Worm (Caenorhabditis elegans) whole organism, L1 larva: ENCODE results near the gene C03B1.17.

Experiments
- C16A3.4 ChIP-seq: fragments of 150-350 bp; optimal IDR thresholded peaks from 2 replicates; lab custom pipeline; 2014; ENCODE audit warnings: missing biosample characterization, missing genetic modification characterization
- F16B12.6 ChIP-seq: fragments of 150-350 bp; optimal IDR thresholded peaks from 2 replicates; lab custom pipeline; 2014; ENCODE audit warnings: missing biosample characterization, missing genetic modification characterization
- Y116A8C.19 ChIP-seq: sonication (generic microtip); optimal IDR thresholded peaks from 2 replicates; lab custom pipeline; 2016; ENCODE audit warnings: missing compliant biosample characterization, missing genetic modification characterization, borderline replicate concordance
- aly-2 ChIP-seq: fragments of 150-350 bp; optimal IDR thresholded peaks from 2 replicates; lab custom pipeline; 2014; ENCODE audit warnings: missing biosample characterization, missing genetic modification characterization
- ama-1 ChIP-seq: fragments of 150-350 bp; optimal IDR thresholded peaks from 2 replicates; lab custom pipeline; 2014
- blmp-1 ChIP-seq: fragments of 150-350 bp; optimal IDR thresholded peaks from 2 replicates; lab custom pipeline; 2014; ENCODE audit warnings: missing biosample characterization, missing genetic modification characterization
- ceh-63 ChIP-seq: fragments of 200-800 bp; sonication (Bioruptor generic); optimal IDR thresholded peaks from 2 replicates; lab custom pipeline; 2018; ENCODE audit warnings: mild to moderate bottlenecking, missing genetic modification characterization, missing compliant biosample characterization
- ceh-8 ChIP-seq: fragments of 200-800 bp; sonication (Bioruptor generic); optimal IDR thresholded peaks from 2 replicates; lab custom pipeline; 2018; ENCODE audit warnings: mild to moderate bottlenecking, missing genetic modification characterization, moderate library complexity, missing compliant biosample characterization
- ces-1 ChIP-seq: fragments of 150-350 bp; optimal IDR thresholded peaks from 2 replicates; lab custom pipeline; 2014; ENCODE audit warnings: missing biosample characterization, missing genetic modification reagents, missing genetic modification characterization
- dsc-1 ChIP-seq: sonication (generic microtip); optimal IDR thresholded peaks from 2 replicates; lab custom pipeline; 2016; ENCODE audit warnings: mild to moderate bottlenecking, missing genetic modification characterization, missing compliant biosample characterization
- efl-3 ChIP-seq: fragments of 200-800 bp; sonication (Bioruptor generic); optimal IDR thresholded peaks from 2 replicates; lab custom pipeline; 2018; ENCODE audit warnings: mild to moderate bottlenecking, missing genetic modification characterization, missing compliant biosample characterization
- elt-2 ChIP-seq: sonication (generic microtip); optimal IDR thresholded peaks from 2 replicates; lab custom pipeline; 2016; ENCODE audit warnings: missing genetic modification characterization, mild to moderate bottlenecking, inconsistent platforms, missing compliant biosample characterization, missing genetic modification reagents
- elt-3 ChIP-seq, 6 experiments: fragments of 150-350 bp in 1 of 6; sonication (generic microtip); optimal IDR thresholded peaks; 2 replicates each; lab custom pipeline; 2017 to 2018; ENCODE audit warnings: missing biosample characterization in 6 of 6, missing genetic modification characterization in 6 of 6, inconsistent platforms in 1 of 6
- ets-5 ChIP-seq: fragments of 200-800 bp; sonication (Bioruptor generic); IDR thresholded peaks from 2 replicates; pipeline ENCODE4 v1.3.6; 2022; ENCODE audit warnings: missing genetic modification characterization, missing compliant biosample characterization
- fkh-4 ChIP-seq: sonication (generic microtip); optimal IDR thresholded peaks from 2 replicates; lab custom pipeline; 2016; ENCODE audit warnings: missing compliant biosample characterization, missing genetic modification characterization, borderline replicate concordance
- fos-1 ChIP-seq: fragments of 150-350 bp; optimal IDR thresholded peaks from 2 replicates; lab custom pipeline; 2014; ENCODE audit warnings: missing biosample characterization, missing genetic modification characterization
- hlh-17 ChIP-seq: fragments of 200-800 bp; sonication (Bioruptor generic); optimal IDR thresholded peaks from 2 replicates; lab custom pipeline; 2018; ENCODE audit warnings: missing genetic modification characterization, mild to moderate bottlenecking, missing compliant biosample characterization, moderate library complexity, borderline replicate concordance
- hlh-4 ChIP-seq: sonication (generic microtip); optimal IDR thresholded peaks from 2 replicates; lab custom pipeline; 2016; ENCODE audit warnings: mild to moderate bottlenecking, missing genetic modification characterization, missing compliant biosample characterization
- hpl-2 ChIP-seq: fragments of 150-350 bp; optimal IDR thresholded peaks from 2 replicates; lab custom pipeline; 2014; ENCODE audit warnings: missing biosample characterization, missing genetic modification reagents, missing genetic modification characterization
- irx-1 ChIP-seq: sonication (generic microtip); optimal IDR thresholded peaks from 2 replicates; lab custom pipeline; 2016; ENCODE audit warnings: missing genetic modification characterization, missing compliant biosample characterization
- jun-1 ChIP-seq: fragments of 150-350 bp; optimal IDR thresholded peaks from 2 replicates; lab custom pipeline; 2014; ENCODE audit warnings: missing biosample characterization, missing genetic modification reagents, missing genetic modification characterization
- lin-14 ChIP-seq: fragments of 200-800 bp; sonication (Bioruptor generic); optimal IDR thresholded peaks from 2 replicates; lab custom pipeline; 2018; ENCODE audit warnings: mild to moderate bottlenecking, missing genetic modification characterization, moderate library complexity, missing compliant biosample characterization
- lin-35 ChIP-seq, 2 experiments: fragments of 150-350 bp; optimal IDR thresholded peaks; 2 replicates each; lab custom pipeline; 2014; ENCODE audit warnings: missing biosample characterization in 2 of 2, missing genetic modification characterization in 2 of 2, missing genetic modification reagents in 2 of 2
- lir-3 ChIP-seq: sonication (generic microtip); optimal IDR thresholded peaks from 2 replicates; lab custom pipeline; 2016; ENCODE audit warnings: mild to moderate bottlenecking, missing genetic modification characterization, moderate library complexity, missing compliant biosample characterization; ENCODE audit not compliant: poor library complexity
- mab-9 ChIP-seq: fragments of 200-800 bp; sonication (Bioruptor generic); IDR thresholded peaks from 2 replicates; pipeline ENCODE4 v1.3.6; 2022; ENCODE audit warnings: missing genetic modification reagents, missing genetic modification characterization, missing compliant biosample characterization
- mdl-1 ChIP-seq, 2 experiments: fragments of 150-350 bp; optimal IDR thresholded peaks; 2 replicates each; lab custom pipeline; 2014 to 2017; ENCODE audit warnings: missing biosample characterization in 2 of 2, missing genetic modification characterization in 2 of 2, inconsistent platforms in 1 of 2
- mef-2 ChIP-seq: fragments of 150-350 bp; optimal IDR thresholded peaks from 2 replicates; lab custom pipeline; 2014; ENCODE audit warnings: missing biosample characterization, missing genetic modification characterization
- nhr-11 ChIP-seq: fragments of 150-350 bp; optimal IDR thresholded peaks from 2 replicates; lab custom pipeline; 2014; ENCODE audit warnings: missing biosample characterization, missing genetic modification characterization
- nhr-12 ChIP-seq: sonication (generic microtip); optimal IDR thresholded peaks from 2 replicates; lab custom pipeline; 2017; ENCODE audit warnings: missing biosample characterization, missing genetic modification characterization
- nhr-28 ChIP-seq: fragments of 150-350 bp; optimal IDR thresholded peaks from 2 replicates; lab custom pipeline; 2014; ENCODE audit warnings: missing biosample characterization, missing genetic modification characterization
- nhr-47 ChIP-seq: sonication (generic microtip); optimal IDR thresholded peaks from 2 replicates; lab custom pipeline; 2016; ENCODE audit warnings: mild to moderate bottlenecking, missing genetic modification characterization, moderate library complexity, missing compliant biosample characterization
- nhr-71 ChIP-seq: sonication (generic microtip); optimal IDR thresholded peaks from 2 replicates; lab custom pipeline; 2016; ENCODE audit warnings: mild to moderate bottlenecking, missing genetic modification characterization, moderate library complexity, missing compliant biosample characterization
- nhr-77 ChIP-seq: fragments of 150-350 bp; optimal IDR thresholded peaks from 2 replicates; lab custom pipeline; 2014; ENCODE audit warnings: missing biosample characterization, missing genetic modification characterization
- nhr-84 ChIP-seq: sonication (generic microtip); optimal IDR thresholded peaks from 2 replicates; lab custom pipeline; 2017; ENCODE audit warnings: missing biosample characterization, missing genetic modification characterization
- nhr-85 ChIP-seq: sonication (generic microtip); peaks from one replicate; lab custom pipeline; 2016; ENCODE audit warnings: missing genetic modification characterization, inconsistent platforms, missing compliant biosample characterization
- pax-3 ChIP-seq: fragments of 200-800 bp; sonication (Bioruptor generic); optimal IDR thresholded peaks from 2 replicates; lab custom pipeline; 2018; ENCODE audit warnings: mild to moderate bottlenecking, missing genetic modification characterization, moderate library complexity, missing compliant biosample characterization
- pqm-1 ChIP-seq: sonication (generic microtip); optimal IDR thresholded peaks from 3 replicates; lab custom pipeline; 2017; ENCODE audit warnings: missing biosample characterization, missing genetic modification characterization
- rnt-1 ChIP-seq: sonication (generic microtip); optimal IDR thresholded peaks from 2 replicates; lab custom pipeline; 2016; ENCODE audit warnings: mild to moderate bottlenecking, missing genetic modification characterization, moderate library complexity, missing compliant biosample characterization
- snpc-4 ChIP-seq: fragments of 150-350 bp; optimal IDR thresholded peaks from 2 replicates; lab custom pipeline; 2014; ENCODE audit warnings: missing biosample characterization, missing genetic modification characterization
- sox-4 ChIP-seq: sonication (generic microtip); optimal IDR thresholded peaks from 2 replicates; lab custom pipeline; 2016; ENCODE audit warnings: missing genetic modification characterization, missing compliant biosample characterization
- sptf-1 ChIP-seq: fragments of 150-350 bp; optimal IDR thresholded peaks from 2 replicates; lab custom pipeline; 2014; ENCODE audit warnings: missing biosample characterization, missing genetic modification characterization
- sup-37 ChIP-seq: fragments of 200-800 bp; sonication (Bioruptor generic); optimal IDR thresholded peaks from 2 replicates; lab custom pipeline; 2018; ENCODE audit warnings: mild to moderate bottlenecking, missing genetic modification characterization, missing compliant biosample characterization
- swsn-7 ChIP-seq: sonication (generic microtip); optimal IDR thresholded peaks from 2 replicates; lab custom pipeline; 2016; ENCODE audit warnings: missing genetic modification characterization, missing compliant biosample characterization
- tbx-2 ChIP-seq: sonication (generic microtip); optimal IDR thresholded peaks from 2 replicates; lab custom pipeline; 2016; ENCODE audit warnings: missing genetic modification characterization, missing compliant biosample characterization
- tlp-1 ChIP-seq: fragments of 150-350 bp; optimal IDR thresholded peaks from 2 replicates; lab custom pipeline; 2014; ENCODE audit warnings: missing biosample characterization, missing genetic modification characterization
- unc-130 ChIP-seq: fragments of 150-350 bp; optimal IDR thresholded peaks from 2 replicates; lab custom pipeline; 2017; ENCODE audit warnings: missing biosample characterization, missing genetic modification characterization, inconsistent platforms
- unc-30 ChIP-seq: sonication (generic microtip); optimal IDR thresholded peaks from 2 replicates; lab custom pipeline; 2017; ENCODE audit warnings: missing biosample characterization, missing genetic modification characterization
- unc-86 ChIP-seq: sonication (generic microtip); optimal IDR thresholded peaks from 2 replicates; lab custom pipeline; 2016; ENCODE audit warnings: missing genetic modification characterization, missing compliant biosample characterization
- vab-15 ChIP-seq: sonication (generic microtip); optimal IDR thresholded peaks from 2 replicates; lab custom pipeline; 2017; ENCODE audit warnings: missing genotype, mild to moderate bottlenecking, missing genetic modification characterization, missing compliant biosample characterization
- ztf-11 ChIP-seq, 2 experiments: sonication (generic microtip); optimal IDR thresholded peaks; 2 replicates each; lab custom pipeline; 2016 to 2017; ENCODE audit warnings: missing genetic modification characterization in 2 of 2, missing biosample characterization in 1 of 2, missing compliant biosample characterization in 1 of 2
- ztf-4 ChIP-seq: fragments of 150-350 bp; optimal IDR thresholded peaks from 2 replicates; lab custom pipeline; 2014; ENCODE audit warnings: missing biosample characterization, missing genetic modification characterization

The C03B1.17 gene

DNA sequence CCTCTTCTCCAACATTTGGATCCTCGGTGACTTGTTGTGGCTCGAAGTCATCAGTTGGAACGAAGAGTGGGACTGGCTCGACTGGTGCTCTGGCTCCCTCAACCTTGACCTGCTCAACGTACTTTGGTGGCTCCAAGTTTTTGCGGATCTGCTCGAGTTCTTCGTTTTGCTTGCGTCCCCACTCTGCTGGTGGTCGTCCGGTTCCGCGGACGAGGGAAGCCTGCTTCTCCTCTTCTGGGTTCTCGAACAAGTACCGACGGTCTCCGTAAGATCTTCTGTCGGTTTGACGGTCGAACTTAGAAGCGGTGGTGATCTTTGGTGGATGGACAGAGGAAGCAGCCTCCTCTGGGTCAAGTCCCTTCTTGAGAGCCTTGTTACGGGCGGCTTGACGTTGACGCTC lies 35.3 kb downstream of the C03B1.17 start:
- TF ChIP-seq aly-2 (tag; lab: Kevin White, UChicago), result no peak
- no peak for TF ChIP-seq fos-1

ce11 chrX:6410177-6410765 lies 36.8 kb downstream of the C03B1.17 start, which contains the start of gene mup-2:
mup-2 (minus strand) TSS chrX:6410227.
- TF ChIP-seq nhr-77 (tag; lab: Kevin White, UChicago), result no peak
- TF ChIP-seq ztf-11 (tag; optimal IDR thresholded peaks at IDR 0.05; lab: Kevin White, UChicago), result no peak
- peak in 1 of 2 experiments; percentile 20 for TF ChIP-seq mdl-1 (tag; optimal IDR thresholded peaks at IDR 0.05; lab: Kevin White, UChicago)
- TF ChIP-seq ama-1 (lab: Kevin White, UChicago), result no peak
- TF ChIP-seq aly-2 (tag; lab: Kevin White, UChicago), result no peak
- TF ChIP-seq mab-9, result no peak
- no peak for TF ChIP-seq lin-35 (GFP tag; optimal IDR thresholded peaks at IDR 0.05; lab: Kevin White, UChicago)
- no peak for TF ChIP-seq nhr-12 (tag; lab: Kevin White, UChicago)
- no peak for TF ChIP-seq vab-15
- TF ChIP-seq efl-3 (GFP tag; lab: Kevin White, UChicago), result no peak
- TF ChIP-seq sptf-1 (tag; lab: Kevin White, UChicago), result no peak
- TF ChIP-seq mef-2 (tag; lab: Kevin White, UChicago), result no peak
- TF ChIP-seq ets-5 (GFP tag; lab: Robert Waterston, UW), result no peak
- peak; percentile 49 for TF ChIP-seq tbx-2
- peak; percentile 17 for TF ChIP-seq lir-3
- peak; percentile 7 for TF ChIP-seq irx-1
- TF ChIP-seq ceh-63 (GFP tag; lab: Kevin White, UChicago), result no peak
- no peak for TF ChIP-seq pax-3 (tag; lab: Kevin White, UChicago)
- no peak for TF ChIP-seq nhr-85 (tag; lab: Kevin White, UChicago)
- peak; percentile 88 for TF ChIP-seq dsc-1 (tag; lab: Kevin White, UChicago)
- TF ChIP-seq lin-14 (GFP tag; lab: Kevin White, UChicago), result peak; percentile 80
- TF ChIP-seq nhr-47, result peak; percentile 18
- peak; percentile 24 for TF ChIP-seq swsn-7 (tag; lab: Kevin White, UChicago)
- TF ChIP-seq fkh-4 (tag; lab: Kevin White, UChicago), result peak; percentile 13
- TF ChIP-seq elt-3 (tag; optimal IDR thresholded peaks at IDR 0.05; lab: Kevin White, UChicago), result no peak
- no peak for TF ChIP-seq hlh-17
- no peak for TF ChIP-seq unc-30
- TF ChIP-seq blmp-1, result no peak
- no peak for TF ChIP-seq unc-86 (tag; lab: Kevin White, UChicago)
- no peak for TF ChIP-seq Y116A8C.19 (tag; lab: Kevin White, UChicago)
- TF ChIP-seq sup-37, result peak; percentile 9
- TF ChIP-seq rnt-1 (tag; lab: Kevin White, UChicago), result peak; percentile 69
- no peak for TF ChIP-seq ceh-8
- TF ChIP-seq jun-1, result no peak
- TF ChIP-seq F16B12.6, result no peak
- TF ChIP-seq tlp-1 (tag; lab: Kevin White, UChicago), result no peak
- TF ChIP-seq hpl-2, result no peak
- no peak for TF ChIP-seq elt-2 (tag; lab: Kevin White, UChicago)
- peak; percentile 50 for TF ChIP-seq unc-130 (tag; lab: Kevin White, UChicago)
- TF ChIP-seq nhr-11 (tag; lab: Kevin White, UChicago), result no peak
- TF ChIP-seq ces-1 (GFP tag; lab: Kevin White, UChicago), result no peak
- TF ChIP-seq C16A3.4 (tag; lab: Kevin White, UChicago), result no peak
- no peak for TF ChIP-seq sox-4 (tag; lab: Kevin White, UChicago)
- TF ChIP-seq ztf-4 (tag; lab: Kevin White, UChicago), result peak; percentile 7
- no peak for TF ChIP-seq nhr-28 (tag; lab: Kevin White, UChicago)
- TF ChIP-seq pqm-1 (tag; lab: Kevin White, UChicago), result no peak
- no peak for TF ChIP-seq hlh-4 (tag; lab: Kevin White, UChicago)
- TF ChIP-seq snpc-4 (tag; lab: Kevin White, UChicago), result no peak
- TF ChIP-seq nhr-71 (tag; lab: Kevin White, UChicago), result peak; percentile 89
- TF ChIP-seq nhr-84 (tag; lab: Kevin White, UChicago), result no peak
- TF ChIP-seq fos-1, result no peak
